Fruit fly (Drosophila melanogaster) whole organism, embryonic: ENCODE results near the gene RPA3.

Experiments
- Bgb ChIP-seq: fragments of 200-800 bp; sonication (Bioruptor generic); IDR thresholded peaks from 2 replicates; pipeline ENCODE4 v1.3.6; 2022; ENCODE audit warnings: missing biosample characterization, missing genetic modification characterization; ENCODE audit not compliant: partially characterized antibody
- CG1024 ChIP-seq: fragments of 200-800 bp; sonication (Bioruptor generic); IDR thresholded peaks from 2 replicates; pipeline ENCODE4 v1.3.6; 2022; ENCODE audit warnings: missing biosample characterization, missing genetic modification characterization
- CG10543 ChIP-seq: fragments of 200-800 bp; sonication (Bioruptor generic); optimal IDR thresholded peaks from 3 replicates; lab custom pipeline; 2017; ENCODE audit warnings: missing biosample characterization, mild to moderate bottlenecking, missing genetic modification characterization, moderate library complexity
- CG11695 ChIP-seq: fragments of 200-800 bp; sonication (Bioruptor generic); IDR thresholded peaks from 3 replicates; pipeline ENCODE4 v1.3.6; 2022; ENCODE audit warnings: missing biosample characterization, missing genetic modification characterization
- CG12104 ChIP-seq: fragments of 200-800 bp; sonication (Bioruptor generic); optimal IDR thresholded peaks from 3 replicates; lab custom pipeline; 2016; ENCODE audit warnings: missing biosample characterization, missing genetic modification characterization
- CG12299 ChIP-seq: fragments of 200-800 bp; sonication (Bioruptor generic); optimal IDR thresholded peaks from 2 replicates; lab custom pipeline; 2018; ENCODE audit warnings: missing biosample characterization, mild to moderate bottlenecking, missing genetic modification characterization
- CG1233 ChIP-seq: fragments of 200-800 bp; sonication (Bioruptor generic); optimal IDR thresholded peaks from 4 replicates; lab custom pipeline; 2018; ENCODE audit warnings: missing biosample characterization, mild to moderate bottlenecking, missing genetic modification characterization
- CG12744 ChIP-seq: fragments of 200-800 bp; sonication (Bioruptor generic); optimal IDR thresholded peaks from 2 replicates; lab custom pipeline; 2016; ENCODE audit warnings: missing biosample characterization, missing genetic modification characterization
- CG14441 ChIP-seq: fragments of 200-800 bp; sonication (Bioruptor generic); IDR thresholded peaks from 2 replicates; pipeline ENCODE4 v1.3.6; 2022; ENCODE audit warnings: missing biosample characterization, missing genetic modification characterization
- CG14667 ChIP-seq: fragments of 200-800 bp; sonication (Bioruptor generic); IDR thresholded peaks from 2 replicates; pipeline ENCODE4 v1.3.6; 2022; ENCODE audit warnings: missing biosample characterization, missing genetic modification characterization
- CG18262 ChIP-seq: fragments of 200-800 bp; optimal IDR thresholded peaks from 3 replicates; lab custom pipeline; 2019; ENCODE audit warnings: missing biosample characterization, mild to moderate bottlenecking, missing genetic modification characterization, moderate library complexity
- CG1832 ChIP-seq: fragments of 200-800 bp; sonication (Bioruptor generic); optimal IDR thresholded peaks from 2 replicates; lab custom pipeline; 2017; ENCODE audit warnings: missing biosample characterization, mild to moderate bottlenecking, missing genetic modification characterization, inconsistent platforms
- CG3163 ChIP-seq: fragments of 200-800 bp; sonication (Bioruptor generic); optimal IDR thresholded peaks from 3 replicates; lab custom pipeline; 2016; ENCODE audit warnings: missing biosample characterization, missing genetic modification characterization
- CG3838 ChIP-seq: fragments of 200-800 bp; sonication (Bioruptor generic); optimal IDR thresholded peaks from 3 replicates; lab custom pipeline; 2016; ENCODE audit warnings: missing biosample characterization, missing genetic modification characterization
- CG6765 ChIP-seq: fragments of 200-800 bp; sonication (Bioruptor generic); optimal IDR thresholded peaks from 3 replicates; lab custom pipeline; 2017; ENCODE audit warnings: missing biosample characterization, mild to moderate bottlenecking, missing genetic modification characterization
- CG7372 ChIP-seq: fragments of 200-800 bp; sonication (Bioruptor generic); IDR thresholded peaks from 2 replicates; pipeline ENCODE4 v1.3.6; 2022; ENCODE audit warnings: missing biosample characterization, missing genetic modification characterization
- CG7745 ChIP-seq: fragments of 200-800 bp; sonication (Bioruptor generic); optimal IDR thresholded peaks from 2 replicates; lab custom pipeline; 2018; ENCODE audit warnings: missing biosample characterization, mild to moderate bottlenecking, missing genetic modification characterization, moderate library complexity
- CG7928 ChIP-seq: fragments of 200-800 bp; sonication (Bioruptor generic); optimal IDR thresholded peaks from 2 replicates; lab custom pipeline; 2017; ENCODE audit warnings: missing biosample characterization, mild to moderate bottlenecking, missing genetic modification characterization
- CG9932 ChIP-seq: fragments of 200-800 bp; sonication (Bioruptor generic); IDR thresholded peaks from 2 replicates; pipeline ENCODE4 v1.3.6; 2022; ENCODE audit warnings: missing biosample characterization, missing genetic modification characterization
- CTCF ChIP-seq: fragments of 200-800 bp; sonication (Bioruptor generic); optimal IDR thresholded peaks from 2 replicates; lab custom pipeline; 2017; ENCODE audit warnings: missing biosample characterization, mild to moderate bottlenecking, missing genetic modification characterization, moderate library complexity
- CkIIα-i1 ChIP-seq: fragments of 200-800 bp; sonication (Bioruptor generic); IDR thresholded peaks from 2 replicates; pipeline ENCODE4 v1.3.6; 2022; ENCODE audit warnings: missing biosample characterization, missing genetic modification characterization
- CrebB ChIP-seq: fragments of 200-800 bp; sonication (Bioruptor generic); optimal IDR thresholded peaks from 3 replicates; lab custom pipeline; 2018; ENCODE audit warnings: missing biosample characterization, mild to moderate bottlenecking, missing genetic modification characterization
- Dad ChIP-seq: fragments of 200-800 bp; sonication (Bioruptor generic); optimal IDR thresholded peaks from 3 replicates; lab custom pipeline; 2016; ENCODE audit warnings: missing biosample characterization, missing genetic modification characterization
- Doc2 ChIP-seq: fragments of 200-800 bp; sonication (Bioruptor generic); IDR thresholded peaks from 2 replicates; pipeline ENCODE4 v1.3.6; 2022; ENCODE audit warnings: missing biosample characterization, missing genetic modification characterization
- Fer2 ChIP-seq: fragments of 200-800 bp; sonication (Bioruptor generic); optimal IDR thresholded peaks from 2 replicates; lab custom pipeline; 2018; ENCODE audit warnings: missing biosample characterization, mild to moderate bottlenecking, missing genetic modification characterization, moderate library complexity
- Hsf ChIP-seq: fragments of 200-800 bp; sonication (Bioruptor generic); optimal IDR thresholded peaks from 3 replicates; lab custom pipeline; 2016; ENCODE audit warnings: missing biosample characterization, missing genetic modification characterization
- NC2β ChIP-seq: fragments of 200-800 bp; sonication (Bioruptor generic); optimal IDR thresholded peaks from 2 replicates; lab custom pipeline; 2016; ENCODE audit warnings: missing biosample characterization, missing genetic modification characterization
- NK7.1 ChIP-seq: fragments of 200-800 bp; sonication (Bioruptor generic); optimal IDR thresholded peaks from 3 replicates; lab custom pipeline; 2016; ENCODE audit warnings: missing biosample characterization, missing genetic modification characterization
- NfI ChIP-seq: fragments of 200-800 bp; sonication (Bioruptor generic); optimal IDR thresholded peaks from 3 replicates; lab custom pipeline; 2018; ENCODE audit warnings: missing biosample characterization, mild to moderate bottlenecking, missing genetic modification characterization, moderate library complexity
- Trl ChIP-seq, 3 experiments: fragments of >200 bp in 2 of 3; fragments of 200-800 bp in 1 of 3; sonication (Bioruptor generic) in 1 of 3; optimal IDR thresholded peaks; 2 replicates in 1 of 3; 3 replicates in 2 of 3; lab custom pipeline; 2016 to 2017; ENCODE audit warnings: missing biosample characterization in 1 of 3, missing genetic modification characterization in 1 of 3
- bbx ChIP-seq: fragments of 200-800 bp; sonication (Bioruptor generic); IDR thresholded peaks from 2 replicates; pipeline ENCODE4 v1.3.6; 2022; ENCODE audit warnings: missing biosample characterization, missing genetic modification characterization; ENCODE audit not compliant: partially characterized antibody
- corto ChIP-seq: fragments of 200-800 bp; sonication (Bioruptor generic); optimal IDR thresholded peaks from 2 replicates; lab custom pipeline; 2016; ENCODE audit warnings: missing biosample characterization, mild to moderate bottlenecking, missing genetic modification characterization, moderate library complexity
- crc ChIP-seq: fragments of 200-800 bp; sonication (Bioruptor generic); optimal IDR thresholded peaks from 2 replicates; lab custom pipeline; 2016; ENCODE audit warnings: missing biosample characterization, missing genetic modification characterization
- cwo ChIP-seq: fragments of 200-800 bp; sonication (Bioruptor generic); optimal IDR thresholded peaks from 3 replicates; lab custom pipeline; 2017; ENCODE audit warnings: missing biosample characterization, missing genetic modification characterization, mild to moderate bottlenecking, moderate library complexity, missing genetic modification reagents
- ewg ChIP-seq: fragments of 200-800 bp; sonication (Bioruptor generic); optimal IDR thresholded peaks from 3 replicates; lab custom pipeline; 2017; ENCODE audit warnings: mild to moderate bottlenecking, missing biosample characterization, missing genetic modification reagents, missing genetic modification characterization
- ftz-f1 ChIP-seq: fragments of 200-800 bp; sonication (Bioruptor generic); optimal IDR thresholded peaks from 2 replicates; lab custom pipeline; 2016; ENCODE audit warnings: missing biosample characterization, missing genetic modification characterization
- gcm ChIP-seq: fragments of 200-800 bp; sonication (Bioruptor generic); optimal IDR thresholded peaks from 2 replicates; lab custom pipeline; 2019; ENCODE audit warnings: missing biosample characterization, mild to moderate bottlenecking, missing genetic modification characterization, moderate library complexity
- gt ChIP-seq: fragments of 200-800 bp; sonication (Bioruptor generic); IDR thresholded peaks from 2 replicates; pipeline ENCODE4 v1.3.6; 2022; ENCODE audit warnings: missing biosample characterization, missing genetic modification characterization
- lilli ChIP-seq: fragments of 200-800 bp; sonication (Bioruptor generic); optimal IDR thresholded peaks from 3 replicates; lab custom pipeline; 2016; ENCODE audit warnings: missing biosample characterization, missing genetic modification characterization
- mirr ChIP-seq: fragments of 200-800 bp; sonication (Bioruptor generic); optimal IDR thresholded peaks from 3 replicates; lab custom pipeline; 2018; ENCODE audit warnings: missing biosample characterization, mild to moderate bottlenecking, missing genetic modification characterization
- pb ChIP-seq: fragments of 200-800 bp; sonication (Bioruptor generic); optimal IDR thresholded peaks from 3 replicates; lab custom pipeline; 2016; ENCODE audit warnings: missing biosample characterization, missing genetic modification characterization
- pfk ChIP-seq: fragments of 200-800 bp; sonication (Bioruptor generic); optimal IDR thresholded peaks from 2 replicates; lab custom pipeline; 2018; ENCODE audit warnings: missing biosample characterization, mild to moderate bottlenecking, missing genetic modification characterization, moderate library complexity
- pita ChIP-seq: fragments of 200-800 bp; sonication (Bioruptor generic); optimal IDR thresholded peaks from 2 replicates; lab custom pipeline; 2017; ENCODE audit warnings: missing biosample characterization, mild to moderate bottlenecking, missing genetic modification characterization
- prd ChIP-seq, 3 experiments: fragments of >200 bp in 2 of 3; fragments of 200-800 bp in 1 of 3; sonication (Bioruptor generic) in 1 of 3; optimal IDR thresholded peaks in 2 of 3; IDR thresholded peaks in 1 of 3; 2 replicates in 2 of 3; 3 replicates in 1 of 3; pipeline versions ENCODE4 v1.3.6 to Lab custom; 2017 to 2022; ENCODE audit warnings: missing biosample characterization in 1 of 3, missing genetic modification characterization in 1 of 3
- pros ChIP-seq: fragments of 200-800 bp; sonication (Bioruptor generic); optimal IDR thresholded peaks from 3 replicates; lab custom pipeline; 2019; ENCODE audit warnings: missing biosample characterization, mild to moderate bottlenecking, missing genetic modification characterization, moderate library complexity
- ranshi ChIP-seq: fragments of 200-800 bp; sonication (Bioruptor generic); IDR thresholded peaks from 2 replicates; pipeline ENCODE4 v1.3.6; 2022; ENCODE audit warnings: missing biosample characterization, missing genetic modification characterization
- sens ChIP-seq: fragments of 200-800 bp; sonication (Bioruptor generic); peaks from one replicate; lab custom pipeline; 2016; ENCODE audit warnings: missing biosample characterization, missing genetic modification characterization
- slou ChIP-seq: fragments of 200-800 bp; sonication (Bioruptor generic); optimal IDR thresholded peaks from 3 replicates; lab custom pipeline; 2016; ENCODE audit warnings: missing biosample characterization, missing genetic modification characterization
- slp2 ChIP-seq: fragments of 200-800 bp; sonication (Bioruptor generic); optimal IDR thresholded peaks from 2 replicates; lab custom pipeline; 2016; ENCODE audit warnings: missing biosample characterization, missing genetic modification characterization
- toy ChIP-seq: fragments of 200-800 bp; sonication (Bioruptor generic); IDR thresholded peaks from 2 replicates; pipeline ENCODE4 v1.3.6; 2022; ENCODE audit warnings: missing biosample characterization, missing genetic modification characterization
- tup ChIP-seq: fragments of 200-800 bp; sonication (Bioruptor generic); optimal IDR thresholded peaks from 2 replicates; lab custom pipeline; 2016; ENCODE audit warnings: missing biosample characterization, mild to moderate bottlenecking, missing genetic modification characterization, moderate library complexity

Gene RPA3

dm6 chrX:11600795-11601358 is 14.8 kb downstream of the RPA3 start (continued):
- TF ChIP-seq CG12744 (GFP tag; lab: Kevin White, UChicago) (no peak), Dad (GFP tag; lab: Kevin White, UChicago) (no peak), CrebB (tag; lab: Kevin White, UChicago) (no peak), prd (optimal IDR thresholded peaks at IDR 0.05; lab: Kevin White, UChicago) (no peak), prd (GFP tag; IDR thresholded peaks at IDR 0.05; lab: Robert Waterston, UW) (0 out of 3 replicates have a peak, but pooled peaks have one; percentile 7), CG7372 (GFP tag; lab: Robert Waterston, UW) (no peak), pros (GFP tag; lab: Kevin White, UChicago) (peak; percentile 74), CG14441 (GFP tag; lab: Robert Waterston, UW) (no peak), CG6765 (GFP tag; lab: Kevin White, UChicago) (no peak), CG1024 (GFP tag; lab: Robert Waterston, UW) (no peak), Fer2 (no peak), pb (GFP tag; lab: Kevin White, UChicago) (no peak), CG14667 (GFP tag; lab: Robert Waterston, UW) (no peak), crc (no peak), CG12104 (no peak), slou (GFP tag; lab: Kevin White, UChicago) (no peak), CTCF (no peak), CkIIα-i1 (no peak), CG10543 (GFP tag; lab: Kevin White, UChicago) (no peak), corto (GFP tag; lab: Kevin White, UChicago) (no peak), CG12299 (no peak), gcm (GFP tag; lab: Kevin White, UChicago) (peak; percentile 6), CG3838 (GFP tag; lab: Kevin White, UChicago) (no peak), CG1233 (GFP tag; lab: Kevin White, UChicago) (no peak), tup (GFP tag; lab: Kevin White, UChicago) (no peak), Bgb (GFP tag; lab: Robert Waterston, UW) (peak; percentile 32; the same call in 1 of the 2 replicates), ewg (no peak), NK7.1 (GFP tag; lab: Kevin White, UChicago) (no peak), gt (no peak), CG7745 (no peak), toy (no peak), cwo (GFP tag; lab: Kevin White, UChicago) (no peak), pita (GFP tag; lab: Kevin White, UChicago) (no peak), Trl (optimal IDR thresholded peaks at IDR 0.05; lab: Kevin White, UChicago) (no peak), Trl (GFP tag; optimal IDR thresholded peaks at IDR 0.05; lab: Kevin White, UChicago) (no peak), lilli (GFP tag; lab: Kevin White, UChicago) (peak; percentile 7), pfk (no peak), CG1832 (GFP tag; lab: Kevin White, UChicago) (peak; percentile 65), NC2β (GFP tag; lab: Kevin White, UChicago) (no peak), Hsf (no peak), CG11695 (GFP tag; lab: Robert Waterston, UW) (0 out of 3 replicates have a peak, but pooled peaks have one; percentile 22), ranshi (no peak), sens (peak; percentile 72), ftz-f1 (GFP tag; lab: Kevin White, UChicago) (no peak), CG9932 (GFP tag; lab: Robert Waterston, UW) (peak; percentile 28; the same call in 1 of the 2 replicates), CG18262 (tag; lab: Kevin White, UChicago) (peak; percentile 13), bbx (GFP tag; lab: Robert Waterston, UW) (0 out of 2 replicates have a peak, but pooled peaks have one; percentile 38), CG7928 (GFP tag; lab: Kevin White, UChicago) (no peak), NfI (no peak), mirr (GFP tag; lab: Kevin White, UChicago) (no peak), slp2 (GFP tag; lab: Kevin White, UChicago) (no peak), Doc2 (GFP tag; lab: Robert Waterston, UW) (no peak), CG3163 (GFP tag; lab: Kevin White, UChicago) (no peak)
